Worm (Caenorhabditis elegans) whole organism, L2 larva: Measurements from ENCODE around the gene unc-16.

Experiments used
- C34F6.9 ChIP-seq: fragments of 150-350 bp; optimal IDR thresholded peaks from 2 replicates; lab custom pipeline; 2014; ENCODE audit warnings: missing biosample characterization, missing genetic modification characterization
- F13H6.1 ChIP-seq: sonication (generic microtip); optimal IDR thresholded peaks from 2 replicates; lab custom pipeline; 2016; ENCODE audit warnings: missing genetic modification characterization, missing compliant biosample characterization
- R02D3.7 ChIP-seq: fragments of 150-350 bp; optimal IDR thresholded peaks from 2 replicates; lab custom pipeline; 2014; ENCODE audit warnings: missing biosample characterization, missing genetic modification characterization
- aly-2 ChIP-seq: fragments of 150-350 bp; optimal IDR thresholded peaks from 2 replicates; lab custom pipeline; 2014; ENCODE audit warnings: missing biosample characterization, missing genetic modification characterization
- ceh-16 ChIP-seq: fragments of 150-350 bp; optimal IDR thresholded peaks from 2 replicates; lab custom pipeline; 2014; ENCODE audit warnings: missing biosample characterization, missing genetic modification characterization
- ceh-82 ChIP-seq: fragments of 150-350 bp; optimal IDR thresholded peaks from 2 replicates; lab custom pipeline; 2014; ENCODE audit warnings: missing biosample characterization, missing genetic modification characterization
- egl-27 ChIP-seq: sonication (generic microtip); optimal IDR thresholded peaks from 3 replicates; lab custom pipeline; 2017; ENCODE audit warnings: missing biosample characterization, missing genetic modification reagents, missing genetic modification characterization
- elt-3 ChIP-seq: sonication (generic microtip); optimal IDR thresholded peaks from 2 replicates; lab custom pipeline; 2017; ENCODE audit warnings: missing biosample characterization, missing genetic modification characterization
- gmeb-1 ChIP-seq: fragments of 150-350 bp; optimal IDR thresholded peaks from 2 replicates; lab custom pipeline; 2014; ENCODE audit warnings: missing biosample characterization, missing genetic modification characterization
- lin-39 ChIP-seq: fragments of 150-350 bp; optimal IDR thresholded peaks from 2 replicates; lab custom pipeline; 2014; ENCODE audit warnings: missing biosample characterization, missing genetic modification reagents, missing genetic modification characterization
- lsy-2 ChIP-seq, 2 experiments: fragments of 150-350 bp in 1 of 2; sonication (generic microtip) in 1 of 2; optimal IDR thresholded peaks; 2 replicates each; lab custom pipeline; 2014 to 2017; ENCODE audit warnings: missing biosample characterization in 2 of 2, missing genetic modification characterization in 2 of 2
- mab-5 ChIP-seq: fragments of 150-350 bp; optimal IDR thresholded peaks from 2 replicates; lab custom pipeline; 2014; ENCODE audit warnings: missing biosample characterization, missing genetic modification characterization
- mdl-1 ChIP-seq, 2 experiments: fragments of 150-350 bp in 1 of 2; sonication (generic microtip) in 1 of 2; optimal IDR thresholded peaks; 2 replicates each; lab custom pipeline; 2017; ENCODE audit warnings: missing biosample characterization in 2 of 2, missing genetic modification characterization in 2 of 2
- nhr-10 ChIP-seq: sonication (generic microtip); optimal IDR thresholded peaks from 2 replicates; lab custom pipeline; 2017; ENCODE audit warnings: missing biosample characterization, missing genetic modification characterization
- nhr-11 ChIP-seq: fragments of 150-350 bp; optimal IDR thresholded peaks from 2 replicates; lab custom pipeline; 2014; ENCODE audit warnings: missing biosample characterization, missing genetic modification characterization
- nhr-12 ChIP-seq: fragments of 150-350 bp; optimal IDR thresholded peaks from 2 replicates; lab custom pipeline; 2014; ENCODE audit warnings: missing biosample characterization, missing genetic modification characterization
- nhr-129 ChIP-seq: fragments of 150-350 bp; optimal IDR thresholded peaks from 2 replicates; lab custom pipeline; 2014; ENCODE audit warnings: missing biosample characterization, missing genetic modification characterization
- nhr-21 ChIP-seq: fragments of 150-350 bp; optimal IDR thresholded peaks from 2 replicates; lab custom pipeline; 2014; ENCODE audit warnings: missing biosample characterization, missing genetic modification characterization
- nhr-23 ChIP-seq: fragments of 150-350 bp; optimal IDR thresholded peaks from 2 replicates; lab custom pipeline; 2014; ENCODE audit warnings: missing biosample characterization, missing genetic modification reagents, missing genetic modification characterization
- nhr-77 ChIP-seq: fragments of 150-350 bp; optimal IDR thresholded peaks from 2 replicates; lab custom pipeline; 2014; ENCODE audit warnings: missing biosample characterization, missing genetic modification characterization
- peb-1 ChIP-seq: fragments of 150-350 bp; optimal IDR thresholded peaks from 2 replicates; lab custom pipeline; 2014; ENCODE audit warnings: missing biosample characterization, missing genetic modification characterization
- skn-1 ChIP-seq: sonication (generic microtip); optimal IDR thresholded peaks from 2 replicates; lab custom pipeline; 2017; ENCODE audit warnings: missing biosample characterization, missing genetic modification characterization
- sma-3 ChIP-seq: sonication (generic microtip); optimal IDR thresholded peaks from 2 replicates; lab custom pipeline; 2016; ENCODE audit warnings: missing genetic modification reagents, missing genetic modification characterization, missing compliant biosample characterization
- snpc-4 ChIP-seq: fragments of 150-350 bp; optimal IDR thresholded peaks from 2 replicates; lab custom pipeline; 2014; ENCODE audit warnings: missing biosample characterization, missing genetic modification characterization
- unc-39 ChIP-seq: fragments of 150-350 bp; optimal IDR thresholded peaks from 2 replicates; lab custom pipeline; 2014; ENCODE audit warnings: missing biosample characterization, missing genetic modification characterization
- unc-55 ChIP-seq: fragments of 150-350 bp; sonication (generic microtip); optimal IDR thresholded peaks from 3 replicates; lab custom pipeline; 2014; ENCODE audit warnings: missing biosample characterization, missing genetic modification reagents, missing genetic modification characterization
- ztf-1 ChIP-seq: fragments of 200-800 bp; sonication (Bioruptor generic); conservative IDR thresholded peaks from 2 replicates; pipeline ENCODE4 v1.3.6; 2022; ENCODE audit warnings: missing genetic modification characterization, missing compliant biosample characterization
- ztf-11 ChIP-seq: sonication (generic microtip); optimal IDR thresholded peaks from 2 replicates; lab custom pipeline; 2017; ENCODE audit warnings: missing biosample characterization, missing genetic modification characterization

unc-16 gene

ce11 chrIII:9544820-9545219, 1.2 kb upstream of the unc-16 start, which contains the start of gene ZK1098.12:
TSS of gene ZK1098.12 (plus strand) at chrIII:9545120.
- TF ChIP-seq unc-39 (tag; lab: Kevin White, UChicago), result no peak
- no peak for TF ChIP-seq nhr-23 (tag; lab: Kevin White, UChicago)
- TF ChIP-seq lsy-2 (tag; optimal IDR thresholded peaks at IDR 0.05; lab: Kevin White, UChicago), result peak in 1 of 2 experiments; percentile 14
- TF ChIP-seq, all 48 proteins: peak for 1

DNA sequence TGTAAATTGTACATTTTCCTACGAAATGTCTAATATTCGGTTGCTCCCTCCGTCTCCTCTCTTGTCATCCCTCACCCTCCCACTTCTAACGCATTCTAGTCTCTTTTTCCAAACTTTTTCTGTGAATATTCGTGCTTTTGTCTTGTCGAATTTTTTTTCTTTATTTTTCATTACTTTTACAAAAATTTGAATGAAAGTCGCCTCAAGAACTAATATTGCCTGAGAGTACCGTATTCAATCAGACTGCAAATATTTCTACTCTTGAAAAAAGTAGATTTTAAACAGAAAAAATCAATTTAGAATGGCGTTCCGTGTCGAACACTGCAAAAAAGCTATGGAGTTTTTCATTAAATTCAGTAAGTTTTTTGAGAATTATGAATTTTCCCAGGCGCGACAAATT, 10.2 kb downstream of the unc-16 start, which contains the start of gene ZK1098.11:
ZK1098.11 (plus strand) TSS at position 301 of the 400 bp plus-strand sequence.
- TF ChIP-seq peb-1 (tag; lab: Kevin White, UChicago) (no peak), nhr-12 (tag; lab: Kevin White, UChicago) (no peak), nhr-129 (tag; lab: Kevin White, UChicago) (no peak)
- TF ChIP-seq, all 48 proteins: peak for 0

ce11 chrIII:9558463-9558862, 12.4 kb downstream of the unc-16 start, which contains the start of gene C48B4.6:
TSS of gene C48B4.6 (minus strand) at chrIII:9558563.
- TF ChIP-seq C34F6.9 (tag; lab: Kevin White, UChicago), result no peak
- TF ChIP-seq snpc-4, result no peak
- TF ChIP-seq ztf-11 (tag; lab: Kevin White, UChicago), result no peak

DNA sequence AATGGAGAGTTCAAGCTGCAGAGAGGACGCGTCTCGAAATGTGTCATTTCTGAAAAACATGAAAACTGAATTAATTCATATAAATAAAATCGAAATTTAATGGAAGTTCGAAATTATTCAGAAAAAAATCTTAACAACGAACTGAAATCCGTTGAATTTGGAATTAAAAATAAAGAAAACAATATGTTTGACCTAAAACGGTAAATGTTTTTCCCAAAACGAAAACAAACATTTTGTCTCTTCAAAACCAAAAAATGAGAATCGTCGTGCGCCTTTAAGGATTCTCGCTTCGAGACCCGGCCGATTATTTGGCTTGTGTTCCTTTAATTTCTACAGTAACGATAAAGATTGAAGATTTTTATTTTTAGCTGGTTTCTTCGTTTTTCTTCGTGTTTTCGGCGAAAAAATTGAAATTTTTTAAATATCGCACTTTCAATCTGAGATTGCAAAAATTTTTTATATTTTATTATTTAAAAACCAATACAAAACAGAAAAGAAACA, 13.4 kb downstream of the unc-16 start, which contains the start of gene C48B4.7:
C48B4.7 (minus strand) TSS at position 51 of the 501 bp plus-strand sequence.
- TF ChIP-seq nhr-21 (tag; lab: Kevin White, UChicago) (no peak), R02D3.7 (no peak)

DNA sequence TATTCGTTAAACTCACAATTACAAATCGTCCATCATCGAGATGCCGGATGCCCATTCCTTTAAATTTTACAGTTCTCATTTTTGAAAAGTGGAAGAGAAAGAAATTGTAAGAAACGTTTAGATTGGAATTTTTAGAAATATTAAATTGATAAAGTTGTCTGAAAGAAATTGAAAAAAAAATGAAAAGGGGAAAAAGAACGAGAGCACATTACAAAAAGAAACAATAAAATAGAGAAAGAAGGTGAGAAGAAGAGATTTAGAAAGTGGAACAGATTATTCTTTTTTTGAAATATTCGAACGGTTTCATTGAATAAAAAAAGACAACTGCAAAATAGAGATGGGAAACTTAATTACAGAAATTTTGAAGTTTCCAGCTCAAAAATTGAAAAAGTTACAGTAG, 15.1 kb downstream of the unc-16 start, which contains the start of gene C48B4.8:
C48B4.8 (minus strand) TSS at position 101 of the 400 bp plus-strand sequence.
- no peak for TF ChIP-seq nhr-21 (tag; lab: Kevin White, UChicago)
- TF ChIP-seq, all 48 proteins: peak for 0

DNA sequence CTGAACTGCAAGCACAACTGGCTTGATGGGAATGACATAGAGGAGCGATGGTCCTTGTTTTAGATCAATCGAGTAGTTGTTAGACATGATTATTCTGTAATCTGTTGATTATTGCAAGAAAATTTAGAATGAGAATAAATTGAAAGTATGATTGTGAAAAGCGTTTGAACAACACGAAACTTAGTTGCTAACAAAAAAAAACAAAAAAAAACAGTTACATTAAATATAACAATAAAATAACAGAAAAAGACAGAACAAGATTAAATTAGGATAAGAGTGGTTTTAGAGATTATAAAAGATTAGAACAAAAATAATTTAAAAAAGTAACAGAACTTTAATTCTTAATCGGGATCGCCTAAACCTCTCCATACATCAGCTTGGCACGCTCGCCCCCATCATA, 17.2 kb downstream of the unc-16 start, which contains the start of gene C48B4.9:
C48B4.9 (minus strand) TSS at position 101 of the 400 bp plus-strand sequence.
- TF ChIP-seq nhr-11 (tag; lab: Kevin White, UChicago) (no peak), F13H6.1 (tag; lab: Kevin White, UChicago) (no peak)

DNA sequence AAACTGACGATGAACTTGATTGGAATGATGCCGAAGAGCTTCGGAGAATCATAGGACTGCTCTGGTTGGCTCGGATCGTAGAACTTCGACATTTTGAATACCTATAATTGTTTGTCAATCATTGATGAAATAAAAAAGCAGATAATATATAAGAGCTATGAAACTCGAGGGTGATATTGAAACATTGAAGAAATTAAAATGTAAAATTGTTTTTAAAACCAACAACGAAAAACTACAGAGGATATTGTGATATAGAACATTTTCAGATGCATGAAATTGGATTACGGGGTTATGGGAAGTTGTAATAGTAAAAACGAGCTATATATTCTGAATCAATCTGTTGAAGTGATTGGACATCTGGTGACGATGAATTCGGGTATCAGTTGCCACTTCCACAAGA, 18.4 kb downstream of the unc-16 start, which contains the start of gene C48B4.10:
C48B4.10 (minus strand) TSS at position 101 of the 400 bp plus-strand sequence.
- TF ChIP-seq snpc-4 (no peak), sma-3 (no peak), nhr-23 (tag; lab: Kevin White, UChicago) (no peak), nhr-21 (tag; lab: Kevin White, UChicago) (no peak), nhr-12 (tag; lab: Kevin White, UChicago) (no peak), unc-55 (GFP tag; lab: Kevin White, UChicago) (no peak), mab-5 (no peak), nhr-77 (tag; lab: Kevin White, UChicago) (no peak), skn-1 (tag; lab: Kevin White, UChicago) (no peak), mdl-1 (tag; optimal IDR thresholded peaks at IDR 0.05; lab: Kevin White, UChicago) (no peak), elt-3 (no peak), ztf-1 (GFP tag; lab: Robert Waterston, UW) (no peak), nhr-129 (tag; lab: Kevin White, UChicago) (no peak), C34F6.9 (tag; lab: Kevin White, UChicago) (no peak)

DNA sequence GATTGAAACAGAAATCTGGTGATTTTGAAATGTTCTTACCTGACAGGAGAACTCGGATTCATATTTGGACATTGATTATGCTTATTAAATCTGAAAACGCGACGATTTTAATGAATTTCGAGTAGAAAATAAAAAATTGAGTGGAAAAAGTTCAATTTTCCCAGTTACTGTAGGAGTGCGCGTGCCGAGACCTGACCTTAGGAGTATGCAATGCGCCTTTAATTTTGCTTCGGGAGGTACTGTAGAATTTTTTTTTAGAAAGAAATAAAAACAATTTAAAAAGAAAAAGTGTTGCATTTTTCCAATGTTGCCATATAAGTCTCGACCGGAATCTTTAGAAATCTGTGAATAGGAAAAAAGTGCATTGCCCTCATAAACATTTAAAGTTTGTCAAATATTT, 19.9 kb downstream of the unc-16 start, which contains the start of gene C48B4.11:
C48B4.11 (minus strand) TSS at position 143 of the 400 bp plus-strand sequence.
- no peak for TF ChIP-seq ztf-1 (GFP tag; lab: Robert Waterston, UW)
- no peak for TF ChIP-seq nhr-11 (tag; lab: Kevin White, UChicago)
- no peak for TF ChIP-seq ceh-16 (tag; lab: Kevin White, UChicago)
- TF ChIP-seq peb-1 (tag; lab: Kevin White, UChicago), result no peak
- no peak for TF ChIP-seq gmeb-1
- TF ChIP-seq nhr-21 (tag; lab: Kevin White, UChicago), result no peak
- no peak for TF ChIP-seq ceh-82 (tag; lab: Kevin White, UChicago)
- no peak for TF ChIP-seq nhr-77 (tag; lab: Kevin White, UChicago)
- no peak for TF ChIP-seq elt-3
- TF ChIP-seq aly-2 (tag; lab: Kevin White, UChicago), result no peak
- no peak for TF ChIP-seq nhr-10 (tag; lab: Kevin White, UChicago)
- no peak for TF ChIP-seq snpc-4
- no peak for TF ChIP-seq sma-3
- TF ChIP-seq F13H6.1 (tag; lab: Kevin White, UChicago), result no peak
- no peak for TF ChIP-seq lin-39
- TF ChIP-seq egl-27, result no peak
- TF ChIP-seq C34F6.9 (tag; lab: Kevin White, UChicago), result no peak
- no peak for TF ChIP-seq skn-1 (tag; lab: Kevin White, UChicago)
- no peak for TF ChIP-seq lsy-2 (tag; optimal IDR thresholded peaks at IDR 0.05; lab: Kevin White, UChicago)
- no peak for TF ChIP-seq mab-5
- TF ChIP-seq, all 48 proteins: peak for 0
